Worm (Caenorhabditis elegans) whole organism, early embryonic: ENCODE measurements around the gene C01G10.1.

Experiments used
- B0310.2 ChIP-seq: sonication (generic microtip); optimal IDR thresholded peaks from 2 replicates; lab custom pipeline; 2016; ENCODE audit warnings: mild to moderate bottlenecking, missing genetic modification characterization, missing compliant biosample characterization
- aly-1 ChIP-seq: sonication (generic microtip); optimal IDR thresholded peaks from 2 replicates; lab custom pipeline; 2016; ENCODE audit warnings: missing genetic modification characterization, missing compliant biosample characterization
- ama-1 ChIP-seq: fragments of 150-350 bp; optimal IDR thresholded peaks from 2 replicates; lab custom pipeline; 2014
- ceh-36 ChIP-seq: sonication (generic microtip); optimal IDR thresholded peaks from 2 replicates; lab custom pipeline; 2016; ENCODE audit warnings: missing genetic modification characterization, inconsistent platforms, missing compliant biosample characterization
- ets-7 ChIP-seq: sonication (generic microtip); optimal IDR thresholded peaks from 2 replicates; lab custom pipeline; 2016; ENCODE audit warnings: missing genotype, missing genetic modification characterization, missing compliant biosample characterization
- flt-1 ChIP-seq: fragments of 200-800 bp; sonication (Bioruptor generic); IDR thresholded peaks from 2 replicates; pipeline ENCODE4 v1.3.6; 2022; ENCODE audit warnings: missing genetic modification characterization, missing compliant biosample characterization
- hmbx-1 ChIP-seq: sonication (generic microtip); optimal IDR thresholded peaks from 2 replicates; lab custom pipeline; 2016; ENCODE audit warnings: mild to moderate bottlenecking, missing genetic modification characterization, missing compliant biosample characterization
- hmg-4 ChIP-seq: fragments of 200-800 bp; sonication (Bioruptor generic); optimal IDR thresholded peaks from 2 replicates; lab custom pipeline; 2018; ENCODE audit warnings: mild to moderate bottlenecking, missing genetic modification characterization, missing compliant biosample characterization
- hnd-1 ChIP-seq: sonication (generic microtip); optimal IDR thresholded peaks from 2 replicates; lab custom pipeline; 2016; ENCODE audit warnings: missing genetic modification characterization, missing compliant biosample characterization
- pes-1 ChIP-seq: fragments of 200-800 bp; sonication (Bioruptor generic); IDR thresholded peaks from 2 replicates; pipeline ENCODE4 v1.3.6; 2022; ENCODE audit warnings: missing genetic modification reagents, missing genetic modification characterization, missing compliant biosample characterization
- sea-1 ChIP-seq: fragments of 200-800 bp; sonication (Bioruptor generic); conservative IDR thresholded peaks from 2 replicates; pipeline ENCODE4 v1.3.6; 2022; ENCODE audit warnings: missing genetic modification characterization, missing compliant biosample characterization
- tbx-37 ChIP-seq: fragments of 200-800 bp; sonication (Bioruptor generic); conservative IDR thresholded peaks from 2 replicates; pipeline ENCODE4 v1.3.6; 2022; ENCODE audit warnings: missing genetic modification reagents, missing genetic modification characterization, missing compliant biosample characterization
- tra-4 ChIP-seq: sonication (generic microtip); optimal IDR thresholded peaks from 2 replicates; lab custom pipeline; 2017; ENCODE audit warnings: missing genetic modification characterization, missing compliant biosample characterization

DNA sequence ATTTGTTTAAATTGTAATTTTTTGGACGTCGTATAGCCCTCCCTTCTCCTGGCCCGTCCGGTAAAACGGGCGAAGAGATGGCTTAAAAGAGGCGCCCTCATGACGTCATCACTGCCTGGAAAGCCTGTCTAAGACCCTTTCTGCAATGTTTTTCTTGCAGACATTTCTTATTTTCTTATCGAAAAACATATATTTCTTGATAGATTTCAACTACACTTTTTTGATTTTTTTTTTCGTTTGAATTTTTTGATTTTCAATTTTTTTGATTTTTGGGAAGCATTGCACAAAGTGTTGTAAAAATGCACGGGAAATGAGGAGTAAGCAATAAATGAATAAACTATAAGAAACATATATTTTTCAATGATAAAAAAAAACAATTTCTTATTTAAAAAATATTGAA lies 14.4 kb downstream of the C01G10.1 start, which contains the start of gene T01G5.6:
- no peak for TF ChIP-seq tra-4
- TF ChIP-seq flt-1 (GFP tag; lab: Robert Waterston, UW): no peak
- TF ChIP-seq pes-1 (GFP tag; lab: Robert Waterston, UW): no peak
- TF ChIP-seq B0310.2 (tag; lab: Kevin White, UChicago): no peak
- TF ChIP-seq aly-1 (tag; lab: Kevin White, UChicago): no peak
- no peak for TF ChIP-seq ama-1 (lab: Kevin White, UChicago)
- no peak for TF ChIP-seq ets-7 (tag; lab: Kevin White, UChicago)
- TF ChIP-seq sea-1: no peak
- no peak for TF ChIP-seq tbx-37 (GFP tag; lab: Robert Waterston, UW)
- no peak for TF ChIP-seq hmg-4 (GFP tag; lab: Kevin White, UChicago)
- no peak for TF ChIP-seq hmbx-1 (tag; lab: Kevin White, UChicago)
- TF ChIP-seq ceh-36 (tag; lab: Kevin White, UChicago): no peak
- no peak for TF ChIP-seq hnd-1 (tag; lab: Kevin White, UChicago)
